Fruit fly (Drosophila melanogaster): ENCODE results near the gene GstD11.

DNA sequence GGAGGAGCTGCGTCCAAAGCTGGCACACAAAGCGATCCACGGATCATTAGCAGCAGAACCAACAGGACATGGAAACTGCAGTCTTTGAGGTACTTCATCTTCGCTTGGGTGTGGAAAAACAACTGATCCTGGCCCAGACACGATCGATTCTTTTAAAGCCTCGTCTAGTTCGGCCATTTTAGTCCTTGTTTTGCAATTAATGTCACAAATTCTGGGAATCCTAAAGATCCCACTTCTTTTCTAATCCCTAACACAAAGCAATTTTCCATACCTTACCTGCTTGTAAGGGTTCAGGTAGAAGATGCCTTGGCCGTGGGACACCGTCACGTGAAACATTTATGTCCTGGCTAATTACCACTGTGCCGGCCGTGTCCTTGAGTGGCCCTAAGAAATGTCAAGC lies 573 bp upstream of the GstD11 start, which contains the start of gene CG10035:
- no peak for TF ChIP-seq Sin3A (optimal IDR thresholded peaks at IDR 0.05)
- no peak for TF ChIP-seq psq (optimal IDR thresholded peaks at IDR 0.05)
- TF ChIP-seq Myc (optimal IDR thresholded peaks at IDR 0.05): no peak
- no peak for TF ChIP-seq h (optimal IDR thresholded peaks at IDR 0.05)
- TF ChIP-seq insv (optimal IDR thresholded peaks at IDR 0.05): no peak

Measured in Kc167 (cell line).